Fruit fly (Drosophila melanogaster) whole organism, embryonic: Measurements from ENCODE around the gene Vps2.

Experiments
- Antp ChIP-seq: fragments of 200-800 bp; sonication (Bioruptor generic); optimal IDR thresholded peaks from 3 replicates; lab custom pipeline; 2016; ENCODE audit warnings: missing biosample characterization, missing genetic modification characterization
- Atf3 ChIP-seq: fragments of 200-800 bp; sonication (Bioruptor generic); optimal IDR thresholded peaks from 3 replicates; lab custom pipeline; 2016; ENCODE audit warnings: missing biosample characterization, missing genetic modification characterization
- CG10543 ChIP-seq: fragments of 200-800 bp; sonication (Bioruptor generic); optimal IDR thresholded peaks from 3 replicates; lab custom pipeline; 2017; ENCODE audit warnings: missing biosample characterization, mild to moderate bottlenecking, missing genetic modification characterization, moderate library complexity
- CG11696 ChIP-seq: fragments of 200-800 bp; sonication (Bioruptor generic); IDR thresholded peaks from 2 replicates; pipeline ENCODE4 v1.3.6; 2022; ENCODE audit warnings: missing biosample characterization, missing genetic modification characterization
- CG12299 ChIP-seq: fragments of 200-800 bp; sonication (Bioruptor generic); optimal IDR thresholded peaks from 2 replicates; lab custom pipeline; 2018; ENCODE audit warnings: missing biosample characterization, mild to moderate bottlenecking, missing genetic modification characterization
- CG14014 ChIP-seq: fragments of 200-800 bp; sonication (Bioruptor generic); IDR thresholded peaks from 2 replicates; pipeline ENCODE4 v1.3.6; 2022; ENCODE audit warnings: missing biosample characterization, missing genetic modification characterization
- CG1647 ChIP-seq: fragments of 200-800 bp; sonication (Bioruptor generic); optimal IDR thresholded peaks from 3 replicates; lab custom pipeline; 2016; ENCODE audit warnings: missing biosample characterization, missing genetic modification characterization
- CG1792 ChIP-seq: fragments of 200-800 bp; sonication (Bioruptor generic); optimal IDR thresholded peaks from 2 replicates; lab custom pipeline; 2016; ENCODE audit warnings: missing biosample characterization, missing genetic modification characterization
- CG2712 ChIP-seq: fragments of 200-800 bp; optimal IDR thresholded peaks from 3 replicates; lab custom pipeline; 2019; ENCODE audit warnings: missing biosample characterization, mild to moderate bottlenecking, missing genetic modification characterization, moderate library complexity
- CG2875 ChIP-seq: fragments of 200-800 bp; sonication (Bioruptor generic); optimal IDR thresholded peaks from 2 replicates; lab custom pipeline; 2017; ENCODE audit warnings: missing biosample characterization, mild to moderate bottlenecking, missing genetic modification characterization, missing genetic modification reagents
- CG3281 ChIP-seq: fragments of 200-800 bp; sonication (Bioruptor generic); optimal IDR thresholded peaks from 3 replicates; lab custom pipeline; 2017; ENCODE audit warnings: missing biosample characterization, mild to moderate bottlenecking, missing genetic modification characterization
- CG33213 ChIP-seq: fragments of 200-800 bp; sonication (Bioruptor generic); optimal IDR thresholded peaks from 3 replicates; lab custom pipeline; 2016; ENCODE audit warnings: missing biosample characterization, missing genetic modification characterization
- CG34422 ChIP-seq: fragments of 200-800 bp; sonication (Bioruptor generic); IDR thresholded peaks from 3 replicates; pipeline ENCODE4 v1.3.6; 2022; ENCODE audit warnings: missing biosample characterization, missing genetic modification characterization
- CG3847 ChIP-seq: fragments of 200-800 bp; sonication (Bioruptor generic); IDR thresholded peaks from 2 replicates; pipeline ENCODE4 v1.3.6; 2022; ENCODE audit warnings: missing biosample characterization, missing genetic modification characterization
- CG4328 ChIP-seq: fragments of 200-800 bp; sonication (Bioruptor generic); optimal IDR thresholded peaks from 3 replicates; lab custom pipeline; 2017; ENCODE audit warnings: missing biosample characterization, missing genetic modification reagents, missing genetic modification characterization
- CG5180 ChIP-seq: fragments of 200-800 bp; sonication (Bioruptor generic); optimal IDR thresholded peaks from 3 replicates; lab custom pipeline; 2017; ENCODE audit warnings: missing biosample characterization, missing genetic modification characterization, mild to moderate bottlenecking, moderate library complexity, missing genetic modification reagents
- CG7372 ChIP-seq: fragments of 200-800 bp; sonication (Bioruptor generic); IDR thresholded peaks from 2 replicates; pipeline ENCODE4 v1.3.6; 2022; ENCODE audit warnings: missing biosample characterization, missing genetic modification characterization
- CG7839 ChIP-seq: fragments of 200-800 bp; sonication (Bioruptor generic); optimal IDR thresholded peaks from 3 replicates; lab custom pipeline; 2018; ENCODE audit warnings: missing biosample characterization, mild to moderate bottlenecking, missing genetic modification characterization, moderate library complexity
- CG8089 ChIP-seq: fragments of 200-800 bp; sonication (Bioruptor generic); optimal IDR thresholded peaks from 3 replicates; lab custom pipeline; 2016; ENCODE audit warnings: missing biosample characterization, missing genetic modification characterization
- CG9797 ChIP-seq: fragments of 200-800 bp; sonication (Bioruptor generic); optimal IDR thresholded peaks from 3 replicates; lab custom pipeline; 2018; ENCODE audit warnings: missing biosample characterization, mild to moderate bottlenecking, missing genetic modification characterization
- CHES-1-like ChIP-seq: fragments of 200-800 bp; sonication (Bioruptor generic); optimal IDR thresholded peaks from 2 replicates; lab custom pipeline; 2016; ENCODE audit warnings: missing biosample characterization, missing genetic modification characterization
- Camta ChIP-seq: fragments of 200-800 bp; sonication (Bioruptor generic); optimal IDR thresholded peaks from 2 replicates; lab custom pipeline; 2016; ENCODE audit warnings: missing biosample characterization, missing genetic modification characterization
- Dbx ChIP-seq: fragments of 200-800 bp; sonication (Bioruptor generic); IDR thresholded peaks from 3 replicates; pipeline ENCODE4 v1.3.6; 2022; ENCODE audit warnings: missing biosample characterization, missing genetic modification characterization
- Dip2 ChIP-seq: fragments of 200-800 bp; sonication (Bioruptor generic); IDR thresholded peaks from 2 replicates; pipeline ENCODE4 v1.3.6; 2022; ENCODE audit warnings: missing biosample characterization, missing genetic modification characterization
- Ets65A ChIP-seq: fragments of 200-800 bp; sonication (Bioruptor generic); peaks from one replicate; lab custom pipeline; 2016; ENCODE audit warnings: missing biosample characterization, missing genetic modification characterization
- Fer2 ChIP-seq: fragments of 200-800 bp; sonication (Bioruptor generic); optimal IDR thresholded peaks from 2 replicates; lab custom pipeline; 2018; ENCODE audit warnings: missing biosample characterization, mild to moderate bottlenecking, missing genetic modification characterization, moderate library complexity
- Hey ChIP-seq: fragments of 200-800 bp; sonication (Bioruptor generic); optimal IDR thresholded peaks from 3 replicates; lab custom pipeline; 2018; ENCODE audit warnings: missing biosample characterization, mild to moderate bottlenecking, missing genetic modification characterization
- Hmr ChIP-seq: fragments of 200-800 bp; sonication (Bioruptor generic); optimal IDR thresholded peaks from 3 replicates; lab custom pipeline; 2017; ENCODE audit warnings: mild to moderate bottlenecking, missing biosample characterization, missing genetic modification reagents, missing genetic modification characterization
- Hmx ChIP-seq: fragments of 200-800 bp; sonication (Bioruptor generic); optimal IDR thresholded peaks from 2 replicates; lab custom pipeline; 2016; ENCODE audit warnings: missing biosample characterization, missing genetic modification characterization
- Hr78 ChIP-seq, 2 experiments: fragments of 200-800 bp in 1 of 2; fragments of >200 bp in 1 of 2; sonication (Bioruptor generic) in 1 of 2; optimal IDR thresholded peaks; 2 replicates each; lab custom pipeline; 2017 to 2019; ENCODE audit warnings: missing biosample characterization in 2 of 2, missing genetic modification characterization in 2 of 2, mild to moderate bottlenecking in 1 of 2, moderate library complexity in 1 of 2
- Meics ChIP-seq: fragments of 200-800 bp; sonication (Bioruptor generic); optimal IDR thresholded peaks from 2 replicates; lab custom pipeline; 2017; ENCODE audit warnings: missing biosample characterization, mild to moderate bottlenecking, missing genetic modification characterization
- NFAT ChIP-seq: fragments of 200-800 bp; sonication (Bioruptor generic); IDR thresholded peaks from 2 replicates; pipeline ENCODE4 v1.3.6; 2022; ENCODE audit warnings: missing biosample characterization, missing genetic modification characterization
- Nf-YA ChIP-seq: fragments of 200-800 bp; sonication (Bioruptor generic); IDR thresholded peaks from 2 replicates; pipeline ENCODE4 v1.3.6; 2022; ENCODE audit warnings: missing biosample characterization, missing genetic modification characterization
- Opbp ChIP-seq: fragments of 200-800 bp; sonication (Bioruptor generic); IDR thresholded peaks from 3 replicates; pipeline ENCODE4 v1.3.6; 2022; ENCODE audit warnings: missing biosample characterization, missing genetic modification characterization; ENCODE audit not compliant: partially characterized antibody
- Xrp1 ChIP-seq: fragments of 200-800 bp; sonication (Bioruptor generic); IDR thresholded peaks from 2 replicates; pipeline ENCODE4 v1.3.6; 2022; ENCODE audit warnings: missing biosample characterization, missing genetic modification characterization
- ase ChIP-seq: fragments of 200-800 bp; sonication (Bioruptor generic); IDR thresholded peaks from 3 replicates; pipeline ENCODE4 v1.3.6; 2022; ENCODE audit warnings: missing biosample characterization, missing genetic modification characterization
- az2 ChIP-seq: fragments of 200-800 bp; sonication (Bioruptor generic); optimal IDR thresholded peaks from 3 replicates; lab custom pipeline; 2016; ENCODE audit warnings: missing biosample characterization, missing genetic modification characterization
- disco-r ChIP-seq: fragments of 200-800 bp; sonication (Bioruptor generic); optimal IDR thresholded peaks from 2 replicates; lab custom pipeline; 2016; ENCODE audit warnings: missing biosample characterization, missing genetic modification characterization
- gem ChIP-seq: fragments of 200-800 bp; sonication (Bioruptor generic); optimal IDR thresholded peaks from 2 replicates; lab custom pipeline; 2019; ENCODE audit warnings: missing biosample characterization, mild to moderate bottlenecking, missing genetic modification characterization, moderate library complexity
- h ChIP-seq: fragments of >200 bp; optimal IDR thresholded peaks from 2 replicates; lab custom pipeline; 2017
- jumu ChIP-seq: fragments of 200-800 bp; sonication (Bioruptor generic); optimal IDR thresholded peaks from 3 replicates; lab custom pipeline; 2016; ENCODE audit warnings: missing biosample characterization, missing genetic modification characterization
- lilli ChIP-seq: fragments of 200-800 bp; sonication (Bioruptor generic); optimal IDR thresholded peaks from 3 replicates; lab custom pipeline; 2016; ENCODE audit warnings: missing biosample characterization, missing genetic modification characterization
- pum ChIP-seq: fragments of 200-800 bp; sonication (Bioruptor generic); optimal IDR thresholded peaks from 2 replicates; lab custom pipeline; 2016; ENCODE audit warnings: missing biosample characterization, missing genetic modification characterization
- repo ChIP-seq: fragments of 200-800 bp; sonication (Bioruptor generic); optimal IDR thresholded peaks from 2 replicates; lab custom pipeline; 2016; ENCODE audit warnings: missing biosample characterization, missing genetic modification characterization
- rib ChIP-seq: fragments of 200-800 bp; sonication (Bioruptor generic); IDR thresholded peaks from 2 replicates; pipeline ENCODE4 v1.3.6; 2022; ENCODE audit warnings: missing biosample characterization, missing genetic modification characterization
- scrt ChIP-seq: fragments of 200-800 bp; sonication (Bioruptor generic); optimal IDR thresholded peaks from 2 replicates; lab custom pipeline; 2018; ENCODE audit warnings: missing biosample characterization, mild to moderate bottlenecking, missing genetic modification characterization, moderate library complexity
- sens-2 ChIP-seq: fragments of 200-800 bp; sonication (Bioruptor generic); IDR thresholded peaks from 2 replicates; pipeline ENCODE4 v1.3.6; 2022; ENCODE audit warnings: missing biosample characterization, missing genetic modification characterization
- slp2 ChIP-seq: fragments of 200-800 bp; sonication (Bioruptor generic); optimal IDR thresholded peaks from 2 replicates; lab custom pipeline; 2016; ENCODE audit warnings: missing biosample characterization, missing genetic modification characterization
- stc ChIP-seq: fragments of 200-800 bp; sonication (Bioruptor generic); IDR thresholded peaks from 2 replicates; pipeline ENCODE4 v1.3.6; 2022; ENCODE audit warnings: missing biosample characterization, missing genetic modification characterization
- ttk ChIP-seq: fragments of 200-800 bp; sonication (Bioruptor generic); IDR thresholded peaks from 2 replicates; pipeline ENCODE4 v2.1.2; 2022; ENCODE audit warnings: missing biosample characterization, missing genetic modification characterization
- wdn ChIP-seq: fragments of 200-800 bp; sonication (Bioruptor generic); IDR thresholded peaks from 2 replicates; pipeline ENCODE4 v1.3.6; 2022; ENCODE audit warnings: missing biosample characterization, missing genetic modification characterization

The Vps2 gene

DNA sequence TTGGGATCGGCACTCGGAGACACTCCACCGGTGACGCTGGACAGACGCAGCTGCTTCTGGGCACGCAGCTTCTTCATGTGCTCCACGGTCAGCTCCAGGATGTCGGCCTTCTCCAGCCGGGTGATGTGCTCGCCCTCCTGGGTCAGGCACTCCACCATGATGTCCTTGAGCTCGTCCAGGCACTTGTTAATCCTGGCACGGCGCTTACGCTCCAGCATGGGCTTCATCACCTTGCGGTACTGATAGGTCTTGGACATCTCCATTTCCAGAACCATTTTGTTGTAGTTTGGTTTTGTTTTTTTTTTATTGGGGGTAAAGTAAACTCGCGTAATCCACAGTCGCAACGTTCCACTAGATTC is 47.0 kb upstream of the Vps2 start:
- TF ChIP-seq Atf3 (no peak), gem (tag; lab: Kevin White, UChicago) (no peak), Fer2 (tag; lab: Kevin White, UChicago) (no peak), CG2875 (GFP tag; lab: Kevin White, UChicago) (peak; percentile 24), CG7839 (tag; lab: Kevin White, UChicago) (no peak), jumu (GFP tag; lab: Kevin White, UChicago) (peak; percentile 13), slp2 (GFP tag; lab: Kevin White, UChicago) (no peak), az2 (GFP tag; lab: Kevin White, UChicago) (peak; percentile 11), CG1792 (no peak), repo (peak; percentile 36), Xrp1 (GFP tag; lab: Robert Waterston, UW) (0 out of 2 replicates have a peak, but pooled peaks have one; percentile 9), CG33213 (GFP tag; lab: Kevin White, UChicago) (peak; percentile 25), Opbp (GFP tag; lab: Robert Waterston, UW) (peak; percentile 49; the same call in 1 of the 3 replicates), Meics (GFP tag; lab: Kevin White, UChicago) (no peak), CG7372 (GFP tag; lab: Robert Waterston, UW) (no peak), Hey (tag; lab: Kevin White, UChicago) (no peak), CG1647 (GFP tag; lab: Kevin White, UChicago) (peak; percentile 15), sens-2 (GFP tag; lab: Robert Waterston, UW) (no peak), NFAT (GFP tag; lab: Robert Waterston, UW) (no peak), Hr78 (GFP tag; optimal IDR thresholded peaks at IDR 0.05; lab: Kevin White, UChicago) (no peak), Antp (peak; percentile 23), lilli (GFP tag; lab: Kevin White, UChicago) (peak; percentile 43), Nf-YA (no peak), CHES-1-like (GFP tag; lab: Kevin White, UChicago) (no peak), Ets65A (GFP tag; lab: Kevin White, UChicago) (peak; percentile 91), CG11696 (GFP tag; lab: Robert Waterston, UW) (no peak), pum (GFP tag; lab: Kevin White, UChicago) (no peak), CG10543 (GFP tag; lab: Kevin White, UChicago) (no peak), ase (GFP tag; lab: Robert Waterston, UW) (no peak)

DNA sequence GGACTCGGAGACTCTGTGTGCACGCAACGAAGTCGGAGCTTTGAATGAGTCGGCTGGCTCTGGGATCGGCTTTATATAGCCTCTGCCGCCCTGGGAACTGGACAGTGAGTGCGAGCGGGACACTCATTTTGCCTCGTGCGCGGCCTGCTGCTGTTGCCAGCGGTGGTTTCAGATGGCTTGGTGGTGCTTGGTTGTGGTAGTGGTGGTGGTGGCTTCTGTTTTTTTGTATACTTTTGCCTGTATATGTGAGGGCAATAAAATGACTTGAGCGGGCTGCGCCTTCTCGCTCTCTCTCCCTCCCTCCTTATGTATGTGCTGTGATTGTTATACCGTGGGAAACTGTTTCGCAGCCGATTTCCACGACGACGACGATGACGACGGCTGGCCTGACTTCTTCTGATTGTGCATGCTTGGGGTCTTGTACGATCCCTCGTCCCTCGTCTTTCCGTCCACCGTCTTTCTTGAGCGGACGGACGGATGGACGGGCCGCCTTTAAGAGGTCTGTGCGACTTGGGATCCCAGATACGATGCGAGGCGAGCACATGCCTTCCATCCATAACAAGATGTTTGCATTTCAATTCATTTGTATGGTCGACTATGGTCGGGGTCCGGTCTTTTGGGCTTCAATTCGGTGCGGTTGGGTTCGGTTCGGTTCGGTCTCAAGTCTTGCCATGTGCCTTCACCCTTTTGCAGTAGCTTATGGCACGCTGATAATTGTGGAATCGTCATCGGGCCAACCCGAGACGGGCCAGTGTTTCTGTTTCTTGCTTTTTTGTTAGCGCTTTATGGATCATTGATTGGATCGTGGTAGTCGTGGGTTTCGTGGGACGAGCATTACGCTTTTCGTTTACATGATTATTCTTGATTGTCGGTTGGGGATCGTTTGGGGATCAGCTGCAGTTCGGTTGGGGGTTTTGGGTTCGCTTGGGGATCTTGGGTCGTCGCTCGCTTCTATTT is 46.4 kb upstream of the Vps2 start:
- TF ChIP-seq Hmr (GFP tag; lab: Kevin White, UChicago) = no peak
- no peak for TF ChIP-seq Dbx
- peak; percentile 81 for TF ChIP-seq CG5180 (GFP tag; lab: Kevin White, UChicago)
- no peak for TF ChIP-seq CG4328
- no peak for TF ChIP-seq CG14014
- no peak for TF ChIP-seq Dip2
- no peak for TF ChIP-seq CG12299 (tag; lab: Kevin White, UChicago)
- TF ChIP-seq CG2712 (tag; lab: Kevin White, UChicago) = peak; percentile 40
- TF ChIP-seq CG3847 (GFP tag; lab: Robert Waterston, UW) = no peak
- no peak for TF ChIP-seq CG3281 (GFP tag; lab: Kevin White, UChicago)
- no peak for TF ChIP-seq rib (GFP tag; lab: Robert Waterston, UW)
- 0 out of 3 replicates have a peak, but pooled peaks have one; percentile 25 for TF ChIP-seq CG34422 (GFP tag; lab: Robert Waterston, UW)
- no peak for TF ChIP-seq disco-r (GFP tag; lab: Kevin White, UChicago)
- no peak for TF ChIP-seq scrt (GFP tag; lab: Kevin White, UChicago)
- no peak for TF ChIP-seq CG8089 (GFP tag; lab: Kevin White, UChicago)
- TF ChIP-seq CG9797 (GFP tag; lab: Kevin White, UChicago) = no peak
- TF ChIP-seq h = peak; percentile 69
- TF ChIP-seq wdn (GFP tag; lab: Robert Waterston, UW) = no peak
- TF ChIP-seq Camta (GFP tag; lab: Kevin White, UChicago) = no peak
- TF ChIP-seq ttk (GFP tag; lab: Robert Waterston, UW) = 0 out of 2 replicates have a peak, but pooled peaks have one; percentile 12
- TF ChIP-seq stc (GFP tag; lab: Robert Waterston, UW) = no peak
- no peak for TF ChIP-seq Hmx
